Worm (Caenorhabditis elegans) whole organism, young adult: ENCODE measurements around the gene R04A9.1.
"Not testable (repeated sequence)": the region's sequence is repeated elsewhere in the genome, so short reads cannot be mapped to it uniquely, and the experiment has no call there.

Source experiments
- C06A6.2 ChIP-seq: fragments of 200-800 bp; sonication (Bioruptor generic); conservative IDR thresholded peaks from 2 replicates; pipeline ENCODE4 v1.3.6; 2022; ENCODE audit warnings: missing genetic modification characterization, missing compliant biosample characterization
- F49E8.2 ChIP-seq: sonication (generic microtip); optimal IDR thresholded peaks from 3 replicates; lab custom pipeline; 2017; ENCODE audit warnings: missing genetic modification characterization, mild to moderate bottlenecking, missing compliant biosample characterization, antibody characterized with exemption, moderate library complexity; ENCODE audit not compliant: insufficient read depth
- bed-2 ChIP-seq: fragments of 200-800 bp; sonication (Bioruptor generic); IDR thresholded peaks from 2 replicates; pipeline ENCODE4 v1.3.6; 2022; ENCODE audit warnings: missing genetic modification reagents, missing genetic modification characterization, missing compliant biosample characterization
- hlh-12 ChIP-seq: sonication (generic microtip); optimal IDR thresholded peaks from 2 replicates; lab custom pipeline; 2016; ENCODE audit warnings: missing genetic modification characterization, missing compliant biosample characterization
- lin-26 ChIP-seq: fragments of 200-800 bp; sonication (Bioruptor generic); IDR thresholded peaks from 2 replicates; pipeline ENCODE4 v1.3.6; 2022; ENCODE audit warnings: missing genetic modification reagents, missing genetic modification characterization, missing compliant biosample characterization
- lin-40 ChIP-seq: sonication (generic microtip); optimal IDR thresholded peaks from 2 replicates; lab custom pipeline; 2016; ENCODE audit warnings: missing genetic modification characterization, mild to moderate bottlenecking, missing compliant biosample characterization, missing genotype, missing genetic modification reagents
- nfya-2 ChIP-seq: fragments of 200-800 bp; sonication (Bioruptor generic); IDR thresholded peaks from 2 replicates; pipeline ENCODE4 v1.3.6; 2022; ENCODE audit warnings: missing genetic modification reagents, missing genetic modification characterization, missing compliant biosample characterization
- snpc-1.1 ChIP-seq: sonication (generic microtip); optimal IDR thresholded peaks from 2 replicates; lab custom pipeline; 2017; ENCODE audit warnings: missing genetic modification characterization, mild to moderate bottlenecking, missing compliant biosample characterization, antibody characterized with exemption, moderate library complexity, missing genotype, missing genetic modification reagents; ENCODE audit not compliant: insufficient read depth

DNA sequence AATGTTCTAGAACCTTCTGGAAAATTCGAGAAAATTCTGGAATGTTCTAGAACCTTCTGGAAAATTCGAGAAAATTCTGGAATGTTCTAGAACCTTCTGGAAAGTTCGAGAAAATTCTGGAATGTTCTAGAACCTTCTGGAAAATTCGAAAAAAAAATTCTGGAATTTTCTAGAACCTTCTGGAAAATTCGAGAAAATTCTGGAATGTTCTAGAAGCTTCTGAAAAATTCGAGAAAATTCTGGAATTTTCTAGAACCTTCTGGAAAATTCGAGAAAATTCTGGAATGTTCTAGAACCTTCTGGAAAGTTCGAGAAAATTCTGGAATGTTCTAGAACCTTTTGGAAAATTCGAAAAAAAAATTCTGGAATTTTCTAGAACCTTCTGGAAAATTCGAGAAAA is 38.7 kb downstream of the R04A9.1 start:
- not testable (repeated sequence) for TF ChIP-seq C06A6.2 (GFP tag; lab: Robert Waterston, UW); snpc-1.1; bed-2 (GFP tag; lab: Robert Waterston, UW); nfya-2; F49E8.2 (tag; lab: Kevin White, UChicago); lin-40 (tag; lab: Kevin White, UChicago); hlh-12 (tag; lab: Kevin White, UChicago)
- TF ChIP-seq lin-26 (GFP tag; lab: Robert Waterston, UW) = peak; percentile 45; the same call in 1 of the 2 replicates
